Worm (Caenorhabditis elegans) whole organism, L4/young adult: ENCODE data around the gene fbxa-170.

ENCODE experiments used
- W03F9.2 ChIP-seq: fragments of 150-350 bp; optimal IDR thresholded peaks from 2 replicates; lab custom pipeline; 2014; ENCODE audit warnings: missing biosample characterization, missing genetic modification characterization
- him-1 ChIP-seq: sonication (generic microtip); optimal IDR thresholded peaks from 2 replicates; lab custom pipeline; 2016; ENCODE audit warnings: missing genotype, missing genetic modification reagents, missing genetic modification characterization, missing compliant biosample characterization

DNA sequence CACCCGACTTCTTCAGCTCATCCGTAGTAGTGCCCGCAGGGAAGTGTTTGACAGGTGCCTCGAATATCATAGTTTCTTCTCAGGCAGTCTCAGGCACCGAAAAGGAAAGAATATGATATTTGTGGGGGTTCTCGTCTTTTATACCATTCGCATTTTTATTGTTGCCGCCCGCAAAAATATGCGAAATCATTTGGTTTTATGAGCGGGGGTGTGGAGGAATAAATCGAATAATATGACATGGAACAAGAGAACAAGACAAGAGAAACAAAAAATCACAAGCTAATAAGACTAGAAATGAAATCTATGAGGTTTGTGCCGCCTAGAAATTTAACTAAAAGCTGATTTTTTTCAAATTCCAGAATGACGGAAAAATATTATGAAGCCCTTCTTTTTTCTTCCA, 42.4 kb upstream of the fbxa-170 start, which contains the start of gene F07G6.8:
- no peak for TF ChIP-seq W03F9.2 (tag; lab: Kevin White, UChicago)
- TF ChIP-seq him-1 (tag; lab: Kevin White, UChicago): no peak
